Fruit fly (Drosophila melanogaster): ENCODE data around the gene CG5850.

dm6 chr2L:9919949-9920348, 43.8 kb downstream of the CG5850 start, which contains the start of gene CG4594:
- TF ChIP-seq CG8478 (optimal IDR thresholded peaks at IDR 0.05): no peak
- TF ChIP-seq CTCF (optimal IDR thresholded peaks at IDR 0.05): no peak

Data from S2 (cell line).